Comparison of ENCODE assay signal across 5 worm cellular contexts in genomic region chrX:4530426-4531044, ce11.
TF ChIP-seq lines count a peak whose summit lies in the region.

No protein-coding gene starts in this region.

TF ChIP-seq in whole organism, L1 larva, 84 proteins besides CTCF, POLR2A, EP300 and RAD21:
- TF ChIP-seq unc-98 (GFP tag; IDR thresholded peaks at IDR 0.05; lab: Robert Waterston, UW) (no peak), vab-15 (tag; optimal IDR thresholded peaks at IDR 0.05; lab: Kevin White, UChicago) (no peak), nhr-85 (tag; lab: Kevin White, UChicago) (peak; percentile 57), nhr-47 (tag; optimal IDR thresholded peaks at IDR 0.05; lab: Kevin White, UChicago) (no peak), lin-14 (GFP tag; optimal IDR thresholded peaks at IDR 0.05; lab: Kevin White, UChicago) (peak; percentile 38), nhr-20 (tag; optimal IDR thresholded peaks at IDR 0.05; lab: Kevin White, UChicago) (peak; percentile 13), elt-2 (tag; optimal IDR thresholded peaks at IDR 0.05; lab: Kevin White, UChicago) (peak; percentile 38), fkh-8 (tag; optimal IDR thresholded peaks at IDR 0.05; lab: Kevin White, UChicago) (no peak), efl-1 (optimal IDR thresholded peaks at IDR 0.05; lab: Kevin White, UChicago) (no peak), efl-1 (GFP tag; optimal IDR thresholded peaks at IDR 0.05 in 1 of 2; lab: Kevin White, UChicago) (peak in 1 of 2 experiments; percentile 52), hpl-2 (GFP tag; optimal IDR thresholded peaks at IDR 0.05; lab: Kevin White, UChicago) (no peak)

TF ChIP-seq in whole organism, L2 larva, 48 proteins besides CTCF, POLR2A, EP300 and RAD21 (continues in another document):
- TF ChIP-seq crh-2 (tag; optimal IDR thresholded peaks at IDR 0.05; lab: Kevin White, UChicago) = peak; percentile 31
- TF ChIP-seq elt-1 (tag; optimal IDR thresholded peaks at IDR 0.05; lab: Kevin White, UChicago) = no peak
- TF ChIP-seq unc-55 (GFP tag; optimal IDR thresholded peaks at IDR 0.05; lab: Kevin White, UChicago) = no peak
- TF ChIP-seq fos-1 (tag; optimal IDR thresholded peaks at IDR 0.05; lab: Kevin White, UChicago) = peak; percentile 26
- TF ChIP-seq nhr-23 (tag; optimal IDR thresholded peaks at IDR 0.05; lab: Kevin White, UChicago) = no peak
- TF ChIP-seq nhr-12 (tag; optimal IDR thresholded peaks at IDR 0.05; lab: Kevin White, UChicago) = no peak
- TF ChIP-seq nhr-6 (tag; optimal IDR thresholded peaks at IDR 0.05; lab: Kevin White, UChicago) = no peak
- no peak for TF ChIP-seq ztf-11 (tag; optimal IDR thresholded peaks at IDR 0.05; lab: Kevin White, UChicago)
- no peak for TF ChIP-seq unc-39 (tag; optimal IDR thresholded peaks at IDR 0.05; lab: Kevin White, UChicago)
- TF ChIP-seq lsy-2 (tag; optimal IDR thresholded peaks at IDR 0.05; lab: Kevin White, UChicago) = peak in 1 of 2 experiments; percentile 11
- TF ChIP-seq snpc-4 (tag; optimal IDR thresholded peaks at IDR 0.05; lab: Kevin White, UChicago) = no peak
- no peak for TF ChIP-seq mab-5 (tag; optimal IDR thresholded peaks at IDR 0.05; lab: Kevin White, UChicago)
- TF ChIP-seq F13H6.1 (tag; optimal IDR thresholded peaks at IDR 0.05; lab: Kevin White, UChicago) = no peak
- TF ChIP-seq nhr-25 (tag; optimal IDR thresholded peaks at IDR 0.05; lab: Kevin White, UChicago) = no peak
- TF ChIP-seq sma-9 (GFP tag; optimal IDR thresholded peaks at IDR 0.05; lab: Kevin White, UChicago) = peak; percentile 31
- no peak for TF ChIP-seq sma-9 (tag; optimal IDR thresholded peaks at IDR 0.05; lab: Kevin White, UChicago)
- TF ChIP-seq ceh-16 (tag; optimal IDR thresholded peaks at IDR 0.05; lab: Kevin White, UChicago) = no peak
- no peak for TF ChIP-seq lin-39 (tag; optimal IDR thresholded peaks at IDR 0.05; lab: Kevin White, UChicago)
- TF ChIP-seq R02D3.7 (tag; optimal IDR thresholded peaks at IDR 0.05; lab: Kevin White, UChicago) = no peak
- TF ChIP-seq dmd-4 (tag; optimal IDR thresholded peaks at IDR 0.05; lab: Kevin White, UChicago) = no peak
- TF ChIP-seq nhr-10 (tag; optimal IDR thresholded peaks at IDR 0.05; lab: Kevin White, UChicago) = no peak
- no peak for TF ChIP-seq ztf-1 (GFP tag; conservative IDR thresholded peaks at IDR 0.05; lab: Robert Waterston, UW)

TF ChIP-seq in whole organism, L3 larva, 47 proteins besides CTCF, POLR2A, EP300 and RAD21:
- TF ChIP-seq nhr-25 (tag; optimal IDR thresholded peaks at IDR 0.05; lab: Kevin White, UChicago) = no peak
- no peak for TF ChIP-seq zag-1 (tag; optimal IDR thresholded peaks at IDR 0.05; lab: Kevin White, UChicago)
- TF ChIP-seq elt-3 (tag; optimal IDR thresholded peaks at IDR 0.05; lab: Kevin White, UChicago) = no peak
- peak; percentile 80 for TF ChIP-seq elt-2 (tag; optimal IDR thresholded peaks at IDR 0.05; lab: Kevin White, UChicago)
- TF ChIP-seq lsy-12 (tag; optimal IDR thresholded peaks at IDR 0.05; lab: Kevin White, UChicago) = no peak
- peak; percentile 95 for TF ChIP-seq mml-1 (tag; optimal IDR thresholded peaks at IDR 0.05; lab: Kevin White, UChicago)
- no peak for TF ChIP-seq skn-1 (tag; optimal IDR thresholded peaks at IDR 0.05; lab: Kevin White, UChicago)
- peak; percentile 54 for TF ChIP-seq elt-1 (tag; optimal IDR thresholded peaks at IDR 0.05; lab: Kevin White, UChicago)
- TF ChIP-seq pha-4 (tag; optimal IDR thresholded peaks at IDR 0.05; lab: Kevin White, UChicago) = peak; percentile 5
- TF ChIP-seq nfya-1 (tag; optimal IDR thresholded peaks at IDR 0.05; lab: Kevin White, UChicago; ENCODE audit: insufficient read depth) = no peak
- TF ChIP-seq pqm-1 (tag; optimal IDR thresholded peaks at IDR 0.05; lab: Kevin White, UChicago) = peak; percentile 36
- TF ChIP-seq jun-1 (tag; optimal IDR thresholded peaks at IDR 0.05; lab: Kevin White, UChicago) = peak; percentile 37
TF ChIP-seq in whole organism, L3 larva: peak in this region for 6.

TF ChIP-seq in whole organism, L4 larva, 104 proteins besides CTCF, POLR2A, EP300 and RAD21 (continues in another document):
- TF ChIP-seq nhr-28 (tag; optimal IDR thresholded peaks at IDR 0.05; lab: Kevin White, UChicago) = peak; percentile 75
- TF ChIP-seq nhr-48 (tag; optimal IDR thresholded peaks at IDR 0.05; lab: Kevin White, UChicago) = peak; percentile 24
- TF ChIP-seq skn-1 (tag; optimal IDR thresholded peaks at IDR 0.05; lab: Kevin White, UChicago) = no peak
- no peak for TF ChIP-seq saeg-2 (GFP tag; IDR thresholded peaks at IDR 0.05; lab: Robert Waterston, UW)
- peak in 1 of 2 experiments; percentile 20 for TF ChIP-seq lsy-2 (tag; optimal IDR thresholded peaks at IDR 0.05; lab: Kevin White, UChicago)
- no peak for TF ChIP-seq R02D3.7 (tag; optimal IDR thresholded peaks at IDR 0.05; lab: Kevin White, UChicago)
- peak; percentile 51 for TF ChIP-seq nhr-77 (tag; optimal IDR thresholded peaks at IDR 0.05; lab: Kevin White, UChicago)
- 0 out of 2 replicates have a peak, but pooled peaks have one; percentile 5 for TF ChIP-seq tra-1 (GFP tag; IDR thresholded peaks at IDR 0.05; lab: Robert Waterston, UW)
- peak; percentile 71 for TF ChIP-seq dve-1 (tag; optimal IDR thresholded peaks at IDR 0.05; lab: Kevin White, UChicago; ENCODE audit: insufficient read depth)
- TF ChIP-seq pha-4 (GFP tag; IDR thresholded peaks at IDR 0.05; lab: Robert Waterston, UW) = no peak
- TF ChIP-seq pha-4 (tag; optimal IDR thresholded peaks at IDR 0.05; lab: Kevin White, UChicago) = no peak
- no peak for TF ChIP-seq daf-19 (GFP tag; conservative IDR thresholded peaks at IDR 0.05; lab: Robert Waterston, UW)
- no peak for TF ChIP-seq attf-4 (tag; optimal IDR thresholded peaks at IDR 0.05; lab: Kevin White, UChicago)
- TF ChIP-seq dpl-1 (GFP tag; optimal IDR thresholded peaks at IDR 0.05; lab: Kevin White, UChicago) = no peak
- no peak for TF ChIP-seq zfp-3 (GFP tag; conservative IDR thresholded peaks at IDR 0.05; lab: Robert Waterston, UW)
- no peak for TF ChIP-seq T26A8.4 (GFP tag; IDR thresholded peaks at IDR 0.05; lab: Robert Waterston, UW)
- TF ChIP-seq nhr-111 (GFP tag; optimal IDR thresholded peaks at IDR 0.05; lab: Kevin White, UChicago) = no peak
- peak; percentile 78 for TF ChIP-seq pqm-1 (tag; optimal IDR thresholded peaks at IDR 0.05; lab: Kevin White, UChicago)
- peak; percentile 50 for TF ChIP-seq hlh-30 (tag; optimal IDR thresholded peaks at IDR 0.05; lab: Kevin White, UChicago; ENCODE audit: insufficient read depth)
- peak; percentile 59 for TF ChIP-seq hlh-11 (tag; optimal IDR thresholded peaks at IDR 0.05; lab: Kevin White, UChicago)
- no peak for TF ChIP-seq hif-1 (tag; optimal IDR thresholded peaks at IDR 0.05; lab: Kevin White, UChicago)
- no peak for TF ChIP-seq rbr-2 (tag; optimal IDR thresholded peaks at IDR 0.05; lab: Kevin White, UChicago)
- no peak for TF ChIP-seq arid-1 (GFP tag; conservative IDR thresholded peaks at IDR 0.05; lab: Robert Waterston, UW)
- no peak for TF ChIP-seq ceh-32 (tag; optimal IDR thresholded peaks at IDR 0.05; lab: Kevin White, UChicago; ENCODE audit: poor library complexity)
- TF ChIP-seq mxl-2 (GFP tag; conservative IDR thresholded peaks at IDR 0.05; lab: Robert Waterston, UW) = peak; percentile 71; the same call in 1 of the 2 replicates
- TF ChIP-seq unc-62 (GFP tag; optimal IDR thresholded peaks at IDR 0.05 in 1 of 2; lab: Kevin White, UChicago) = peak in 1 of 2 experiments; percentile 57
- TF ChIP-seq unc-62 (tag; optimal IDR thresholded peaks at IDR 0.05; lab: Kevin White, UChicago) = no peak

TF ChIP-seq in whole organism, young adult, 124 proteins besides CTCF, POLR2A, EP300 and RAD21:
- TF ChIP-seq die-1 (tag; optimal IDR thresholded peaks at IDR 0.05; lab: Kevin White, UChicago) (no peak), lin-40 (tag; optimal IDR thresholded peaks at IDR 0.05; lab: Kevin White, UChicago) (peak; percentile 16), nhr-80 (tag; optimal IDR thresholded peaks at IDR 0.05; lab: Kevin White, UChicago) (peak; percentile 77)
TF ChIP-seq in whole organism, young adult: peak in this region for 2.
